Fruit fly (Drosophila melanogaster) whole organism, embryonic: ENCODE results near the gene COX7AL.

Source experiments
- ATbp ChIP-seq: fragments of 200-800 bp; sonication (Bioruptor generic); optimal IDR thresholded peaks from 2 replicates; lab custom pipeline; 2017; ENCODE audit warnings: missing biosample characterization, mild to moderate bottlenecking, missing genetic modification characterization, missing genetic modification reagents
- Asciz ChIP-seq: fragments of 200-800 bp; sonication (Bioruptor generic); optimal IDR thresholded peaks from 2 replicates; lab custom pipeline; 2017; ENCODE audit warnings: missing biosample characterization, mild to moderate bottlenecking, missing genetic modification characterization, missing genetic modification reagents
- Blimp-1 ChIP-seq: fragments of 200-800 bp; sonication (Bioruptor generic); optimal IDR thresholded peaks from 3 replicates; lab custom pipeline; 2018; ENCODE audit warnings: missing biosample characterization, missing genetic modification characterization, mild to moderate bottlenecking, moderate library complexity, missing genetic modification reagents
- Bteb2 ChIP-seq: fragments of 200-800 bp; sonication (Bioruptor generic); optimal IDR thresholded peaks from 2 replicates; lab custom pipeline; 2016; ENCODE audit warnings: missing biosample characterization, missing genetic modification characterization
- CG1024 ChIP-seq: fragments of 200-800 bp; sonication (Bioruptor generic); IDR thresholded peaks from 2 replicates; pipeline ENCODE4 v1.3.6; 2022; ENCODE audit warnings: missing biosample characterization, missing genetic modification characterization
- CG11560 ChIP-seq: fragments of 200-800 bp; sonication (Bioruptor generic); IDR thresholded peaks from 3 replicates; pipeline ENCODE4 v1.3.6; 2022; ENCODE audit warnings: missing biosample characterization, missing genetic modification characterization
- CG12942 ChIP-seq: fragments of 200-800 bp; sonication (Bioruptor generic); optimal IDR thresholded peaks from 3 replicates; lab custom pipeline; 2016; ENCODE audit warnings: missing biosample characterization, missing genetic modification characterization
- CG13287 ChIP-seq: fragments of 200-800 bp; sonication (Bioruptor generic); IDR thresholded peaks from 2 replicates; pipeline ENCODE4 v1.3.6; 2022; ENCODE audit warnings: missing biosample characterization, missing genetic modification characterization; ENCODE audit not compliant: partially characterized antibody
- CG14860 ChIP-seq: fragments of 200-800 bp; sonication (Bioruptor generic); IDR thresholded peaks from 3 replicates; pipeline ENCODE4 v1.3.6; 2022; ENCODE audit warnings: missing biosample characterization, missing genetic modification characterization; ENCODE audit not compliant: partially characterized antibody
- CG15269 ChIP-seq: fragments of 200-800 bp; sonication (Bioruptor generic); optimal IDR thresholded peaks from 2 replicates; lab custom pipeline; 2018; ENCODE audit warnings: missing biosample characterization, mild to moderate bottlenecking, missing genetic modification characterization, moderate library complexity
- CG17361 ChIP-seq: fragments of 200-800 bp; sonication (Bioruptor generic); IDR thresholded peaks from 3 replicates; pipeline ENCODE4 v1.3.6; 2022; ENCODE audit warnings: missing biosample characterization, missing genetic modification characterization
- CG2116 ChIP-seq: fragments of 200-800 bp; sonication (Bioruptor generic); optimal IDR thresholded peaks from 3 replicates; lab custom pipeline; 2018; ENCODE audit warnings: missing biosample characterization, mild to moderate bottlenecking, missing genetic modification characterization
- CG2120 ChIP-seq: fragments of 200-800 bp; sonication (Bioruptor generic); optimal IDR thresholded peaks from 3 replicates; lab custom pipeline; 2016; ENCODE audit warnings: missing biosample characterization, missing genetic modification characterization
- CG30020 ChIP-seq: fragments of 200-800 bp; optimal IDR thresholded peaks from 2 replicates; lab custom pipeline; 2019; ENCODE audit warnings: missing biosample characterization, mild to moderate bottlenecking, missing genetic modification characterization, moderate library complexity
- CG32772 ChIP-seq: fragments of 200-800 bp; sonication (Bioruptor generic); IDR thresholded peaks from 2 replicates; pipeline ENCODE4 v1.3.6; 2022; ENCODE audit warnings: missing biosample characterization, missing genetic modification characterization
- CG3281 ChIP-seq: fragments of 200-800 bp; sonication (Bioruptor generic); optimal IDR thresholded peaks from 3 replicates; lab custom pipeline; 2017; ENCODE audit warnings: missing biosample characterization, mild to moderate bottlenecking, missing genetic modification characterization
- CG3847 ChIP-seq: fragments of 200-800 bp; sonication (Bioruptor generic); IDR thresholded peaks from 2 replicates; pipeline ENCODE4 v1.3.6; 2022; ENCODE audit warnings: missing biosample characterization, missing genetic modification characterization
- CG43689 ChIP-seq: fragments of 200-800 bp; sonication (Bioruptor generic); IDR thresholded peaks from 2 replicates; pipeline ENCODE4 v1.3.6; 2022; ENCODE audit warnings: missing biosample characterization, missing genetic modification characterization
- CG4424 ChIP-seq: fragments of 200-800 bp; sonication (Bioruptor generic); optimal IDR thresholded peaks from 3 replicates; lab custom pipeline; 2016; ENCODE audit warnings: missing biosample characterization, missing genetic modification characterization
- CG4617 ChIP-seq: fragments of 200-800 bp; sonication (Bioruptor generic); optimal IDR thresholded peaks from 3 replicates; lab custom pipeline; 2016; ENCODE audit warnings: missing biosample characterization, missing genetic modification characterization, borderline replicate concordance
- CG5245 ChIP-seq: fragments of 200-800 bp; sonication (Bioruptor generic); optimal IDR thresholded peaks from 3 replicates; lab custom pipeline; 2016; ENCODE audit warnings: missing biosample characterization, missing genetic modification characterization
- CG6765 ChIP-seq: fragments of 200-800 bp; sonication (Bioruptor generic); optimal IDR thresholded peaks from 3 replicates; lab custom pipeline; 2017; ENCODE audit warnings: missing biosample characterization, mild to moderate bottlenecking, missing genetic modification characterization
- CG8281 ChIP-seq: fragments of 200-800 bp; sonication (Bioruptor generic); optimal IDR thresholded peaks from 2 replicates; lab custom pipeline; 2018; ENCODE audit warnings: missing biosample characterization, mild to moderate bottlenecking, missing genetic modification characterization, moderate library complexity
- CTCF ChIP-seq: fragments of 200-800 bp; sonication (Bioruptor generic); optimal IDR thresholded peaks from 2 replicates; lab custom pipeline; 2017; ENCODE audit warnings: missing biosample characterization, mild to moderate bottlenecking, missing genetic modification characterization, moderate library complexity
- Dad ChIP-seq: fragments of 200-800 bp; sonication (Bioruptor generic); optimal IDR thresholded peaks from 3 replicates; lab custom pipeline; 2016; ENCODE audit warnings: missing biosample characterization, missing genetic modification characterization
- Dfd ChIP-seq, 2 experiments: fragments of >200 bp; optimal IDR thresholded peaks; 2 replicates each; lab custom pipeline; 2017; ENCODE audit warnings: missing biosample characterization in 2 of 2, missing genetic modification characterization in 2 of 2
- Dip2 ChIP-seq: fragments of 200-800 bp; sonication (Bioruptor generic); IDR thresholded peaks from 2 replicates; pipeline ENCODE4 v1.3.6; 2022; ENCODE audit warnings: missing biosample characterization, missing genetic modification characterization
- HLH3B ChIP-seq: fragments of 200-800 bp; sonication (Bioruptor generic); IDR thresholded peaks from 2 replicates; pipeline ENCODE4 v1.3.6; 2022; ENCODE audit warnings: missing biosample characterization, missing genetic modification characterization
- HLH4C ChIP-seq: fragments of 200-800 bp; sonication (Bioruptor generic); IDR thresholded peaks from 3 replicates; pipeline ENCODE4 v1.3.6; 2022; ENCODE audit warnings: missing biosample characterization, missing genetic modification characterization; ENCODE audit not compliant: partially characterized antibody
- HLHmδ ChIP-seq: fragments of 200-800 bp; sonication (Bioruptor generic); optimal IDR thresholded peaks from 2 replicates; lab custom pipeline; 2018; ENCODE audit warnings: missing biosample characterization, mild to moderate bottlenecking, missing genetic modification characterization, moderate library complexity
- Hr51 ChIP-seq, 2 experiments: fragments of 200-800 bp; sonication (Bioruptor generic); optimal IDR thresholded peaks; 2 replicates in 1 of 2; 3 replicates in 1 of 2; lab custom pipeline; 2016 to 2018; ENCODE audit warnings: missing biosample characterization in 2 of 2, missing genetic modification characterization in 2 of 2, mild to moderate bottlenecking in 1 of 2, moderate library complexity in 1 of 2
- MESR4 ChIP-seq: fragments of 200-800 bp; sonication (Bioruptor generic); optimal IDR thresholded peaks from 2 replicates; lab custom pipeline; 2018; ENCODE audit warnings: missing biosample characterization, mild to moderate bottlenecking, missing genetic modification characterization, moderate library complexity
- NfI ChIP-seq: fragments of 200-800 bp; sonication (Bioruptor generic); optimal IDR thresholded peaks from 3 replicates; lab custom pipeline; 2018; ENCODE audit warnings: missing biosample characterization, mild to moderate bottlenecking, missing genetic modification characterization, moderate library complexity
- Ptx1 ChIP-seq: fragments of 200-800 bp; sonication (Bioruptor generic); IDR thresholded peaks from 2 replicates; pipeline ENCODE4 v1.3.6; 2022; ENCODE audit warnings: missing biosample characterization, missing genetic modification characterization
- Stat92E ChIP-seq, 3 experiments: fragments of >200 bp in 2 of 3; fragments of 200-800 bp in 1 of 3; sonication (Bioruptor generic) in 1 of 3; optimal IDR thresholded peaks; 2 replicates each; lab custom pipeline; 2017 to 2019; ENCODE audit warnings: missing biosample characterization in 3 of 3, missing genetic modification characterization in 3 of 3, mild to moderate bottlenecking in 1 of 3, moderate library complexity in 1 of 3
- Trl ChIP-seq, 3 experiments: fragments of >200 bp in 2 of 3; fragments of 200-800 bp in 1 of 3; sonication (Bioruptor generic) in 1 of 3; optimal IDR thresholded peaks; 2 replicates in 1 of 3; 3 replicates in 2 of 3; lab custom pipeline; 2016 to 2017; ENCODE audit warnings: missing biosample characterization in 1 of 3, missing genetic modification characterization in 1 of 3
- bcd ChIP-seq: fragments of 200-800 bp; sonication (Bioruptor generic); optimal IDR thresholded peaks from 2 replicates; lab custom pipeline; 2017; ENCODE audit warnings: missing biosample characterization, mild to moderate bottlenecking, missing genetic modification characterization
- bowl ChIP-seq: fragments of 200-800 bp; sonication (Bioruptor generic); IDR thresholded peaks from 2 replicates; pipeline ENCODE4 v1.3.6; 2022; ENCODE audit warnings: missing biosample characterization, missing genetic modification characterization
- dmrt11E ChIP-seq: fragments of 200-800 bp; sonication (Bioruptor generic); optimal IDR thresholded peaks from 3 replicates; lab custom pipeline; 2018; ENCODE audit warnings: missing biosample characterization, mild to moderate bottlenecking, missing genetic modification characterization, moderate library complexity
- dmrt99B ChIP-seq: fragments of 200-800 bp; sonication (Bioruptor generic); optimal IDR thresholded peaks from 2 replicates; lab custom pipeline; 2018; ENCODE audit warnings: missing biosample characterization, mild to moderate bottlenecking, missing genetic modification characterization, moderate library complexity
- ems ChIP-seq: fragments of 200-800 bp; sonication (Bioruptor generic); optimal IDR thresholded peaks from 3 replicates; lab custom pipeline; 2016; ENCODE audit warnings: missing biosample characterization, missing genetic modification characterization
- fd96Cb ChIP-seq: fragments of 200-800 bp; sonication (Bioruptor generic); optimal IDR thresholded peaks from 2 replicates; lab custom pipeline; 2018; ENCODE audit warnings: missing biosample characterization, mild to moderate bottlenecking, missing genetic modification characterization, moderate library complexity
- fu2 ChIP-seq: fragments of 200-800 bp; sonication (Bioruptor generic); optimal IDR thresholded peaks from 2 replicates; lab custom pipeline; 2016; ENCODE audit warnings: missing biosample characterization, missing genetic modification characterization
- gfzf ChIP-seq: fragments of 200-800 bp; sonication (Bioruptor generic); optimal IDR thresholded peaks from 2 replicates; lab custom pipeline; 2016; ENCODE audit warnings: missing biosample characterization, mild to moderate bottlenecking, missing genetic modification characterization, moderate library complexity
- ham ChIP-seq: fragments of 200-800 bp; sonication (Bioruptor generic); IDR thresholded peaks from 2 replicates; pipeline ENCODE4 v1.3.6; 2022; ENCODE audit warnings: missing biosample characterization, missing genetic modification characterization
- insv ChIP-seq, 2 experiments: fragments of 200-800 bp; sonication (Bioruptor generic); optimal IDR thresholded peaks; 3 replicates each; lab custom pipeline; 2016 to 2018; ENCODE audit warnings: missing biosample characterization in 2 of 2, missing genetic modification characterization in 2 of 2
- sens ChIP-seq: fragments of 200-800 bp; sonication (Bioruptor generic); peaks from one replicate; lab custom pipeline; 2016; ENCODE audit warnings: missing biosample characterization, missing genetic modification characterization
- seq ChIP-seq: fragments of 200-800 bp; sonication (Bioruptor generic); IDR thresholded peaks from 2 replicates; pipeline ENCODE4 v1.3.6; 2022; ENCODE audit warnings: missing biosample characterization, missing genetic modification characterization
- slbo ChIP-seq: fragments of 200-800 bp; sonication (Bioruptor generic); IDR thresholded peaks from 2 replicates; pipeline ENCODE4 v1.3.6; 2022; ENCODE audit warnings: missing biosample characterization, missing genetic modification characterization
- vvl ChIP-seq: fragments of 200-800 bp; sonication (Bioruptor generic); IDR thresholded peaks from 2 replicates; pipeline ENCODE4 v1.3.6; 2022; ENCODE audit warnings: missing biosample characterization, missing genetic modification characterization
- wor ChIP-seq: fragments of 200-800 bp; sonication (Bioruptor generic); IDR thresholded peaks from 2 replicates; pipeline ENCODE4 v1.3.6; 2022; ENCODE audit warnings: missing biosample characterization, missing genetic modification characterization

The COX7AL gene

dm6 chr3R:8305110-8305509 is 38.4 kb upstream of the COX7AL start, which contains the start of gene Sgt1 (continued):
- TF ChIP-seq CG4424 (GFP tag; lab: Kevin White, UChicago) (no peak), ATbp (GFP tag; lab: Kevin White, UChicago) (no peak), CG5245 (peak; percentile 44), dmrt99B (tag; lab: Kevin White, UChicago) (no peak), ham (GFP tag; lab: Robert Waterston, UW) (no peak), CG43689 (GFP tag; lab: Robert Waterston, UW) (no peak), CG4617 (GFP tag; lab: Kevin White, UChicago) (peak; percentile 83), CG8281 (tag; lab: Kevin White, UChicago) (no peak), CG30020 (tag; lab: Kevin White, UChicago) (peak; percentile 45), Dfd (GFP tag; optimal IDR thresholded peaks at IDR 0.05; lab: Kevin White, UChicago) (no peak), Stat92E (GFP tag; optimal IDR thresholded peaks at IDR 0.05; lab: Kevin White, UChicago) (peak in 1 of 3 experiments; percentile 86), CG2120 (GFP tag; lab: Kevin White, UChicago) (peak; percentile 77), ems (GFP tag; lab: Kevin White, UChicago) (peak; percentile 24), fd96Cb (tag; lab: Kevin White, UChicago) (no peak), CG3847 (GFP tag; lab: Robert Waterston, UW) (peak; percentile 80), Hr51 (GFP tag; optimal IDR thresholded peaks at IDR 0.05; lab: Kevin White, UChicago) (peak in 1 of 2 experiments; percentile 17), insv (GFP tag; optimal IDR thresholded peaks at IDR 0.05; lab: Kevin White, UChicago) (peak in 1 of 2 experiments; percentile 64), Asciz (GFP tag; lab: Kevin White, UChicago) (no peak), vvl (GFP tag; lab: Robert Waterston, UW) (peak; percentile 57), gfzf (GFP tag; lab: Kevin White, UChicago) (peak; percentile 56), seq (GFP tag; lab: Robert Waterston, UW) (no peak), bcd (peak; percentile 23), CG13287 (GFP tag; lab: Robert Waterston, UW) (peak; percentile 85), Bteb2 (peak; percentile 18), Dad (GFP tag; lab: Kevin White, UChicago) (peak; percentile 45), CG3281 (GFP tag; lab: Kevin White, UChicago) (no peak), Blimp-1 (GFP tag; lab: Kevin White, UChicago) (no peak), Ptx1 (GFP tag; lab: Robert Waterston, UW) (no peak), HLHmδ (GFP tag; lab: Kevin White, UChicago) (no peak), sens (peak; percentile 91), bowl (GFP tag; lab: Robert Waterston, UW) (no peak), fu2 (GFP tag; lab: Kevin White, UChicago) (no peak), HLH4C (GFP tag; lab: Robert Waterston, UW) (peak; percentile 91), CG15269 (no peak), CG2116 (peak; percentile 84), wor (GFP tag; lab: Robert Waterston, UW) (no peak), CG6765 (no peak), dmrt11E (tag; lab: Kevin White, UChicago) (no peak), MESR4 (GFP tag; lab: Kevin White, UChicago) (peak; percentile 94), CG14860 (GFP tag; lab: Robert Waterston, UW) (peak; percentile 84), NfI (GFP tag; lab: Kevin White, UChicago) (peak; percentile 61), CG11560 (tag; lab: Robert Waterston, UW) (peak; percentile 60; the same call in 2 of the 3 replicates), CG1024 (GFP tag; lab: Robert Waterston, UW) (no peak), Trl (optimal IDR thresholded peaks at IDR 0.05; lab: Kevin White, UChicago) (no peak), Trl (GFP tag; optimal IDR thresholded peaks at IDR 0.05; lab: Kevin White, UChicago) (peak; percentile 63), CG17361 (GFP tag; lab: Robert Waterston, UW) (0 out of 3 replicates have a peak, but pooled peaks have one; percentile 21), CTCF (peak; percentile 56), HLH3B (GFP tag; lab: Robert Waterston, UW) (no peak), Dip2 (no peak), slbo (GFP tag; lab: Robert Waterston, UW) (peak; percentile 71), CG12942 (GFP tag; lab: Kevin White, UChicago) (peak; percentile 18), CG32772 (GFP tag; lab: Robert Waterston, UW) (no peak)
